Worm (Caenorhabditis elegans) whole organism, young adult: ENCODE data around the gene sdz-1.
A peak's percentile ranks its signal among the peaks of the same experiment; 100 is the strongest.

Source experiments
- B0035.1 ChIP-seq: sonication (generic microtip); optimal IDR thresholded peaks from 2 replicates; lab custom pipeline; 2016; ENCODE audit warnings: missing genetic modification characterization, mild to moderate bottlenecking, missing compliant biosample characterization, missing genotype, missing genetic modification reagents
- B0336.3 ChIP-seq: fragments of 200-800 bp; sonication (Bioruptor generic); IDR thresholded peaks from 2 replicates; pipeline ENCODE4 v1.3.6; 2022; ENCODE audit warnings: missing genetic modification characterization, missing compliant biosample characterization
- C17E4.6 ChIP-seq: fragments of 200-800 bp; sonication (Bioruptor generic); IDR thresholded peaks from 2 replicates; pipeline ENCODE4 v1.3.6; 2022; ENCODE audit warnings: missing genetic modification reagents, missing genetic modification characterization, missing compliant biosample characterization
- D2030.7 ChIP-seq: fragments of 200-800 bp; sonication (Bioruptor generic); IDR thresholded peaks from 2 replicates; pipeline ENCODE4 v1.3.6; 2022; ENCODE audit warnings: missing genetic modification reagents, missing genetic modification characterization, missing compliant biosample characterization
- F22D6.2 ChIP-seq: sonication (generic microtip); optimal IDR thresholded peaks from 2 replicates; lab custom pipeline; 2016; ENCODE audit warnings: mild to moderate bottlenecking, missing genetic modification characterization, missing compliant biosample characterization
- F23B12.7 ChIP-seq: sonication (generic microtip); optimal IDR thresholded peaks from 2 replicates; lab custom pipeline; 2017; ENCODE audit warnings: missing genetic modification characterization, mild to moderate bottlenecking, missing compliant biosample characterization, antibody characterized with exemption, moderate library complexity; ENCODE audit not compliant: insufficient read depth
- F52B5.7 ChIP-seq: sonication (generic microtip); optimal IDR thresholded peaks from 2 replicates; lab custom pipeline; 2016; ENCODE audit warnings: mild to moderate bottlenecking, missing genetic modification characterization, missing compliant biosample characterization
- F55B11.4 ChIP-seq: sonication (generic microtip); optimal IDR thresholded peaks from 2 replicates; lab custom pipeline; 2016; ENCODE audit warnings: missing compliant biosample characterization, missing genetic modification characterization, borderline replicate concordance; ENCODE audit not compliant: insufficient read depth
- T26A5.8 ChIP-seq: sonication (generic microtip); optimal IDR thresholded peaks from 2 replicates; lab custom pipeline; 2016; ENCODE audit warnings: missing genetic modification characterization, missing compliant biosample characterization
- Y79H2A.3 ChIP-seq: fragments of 200-800 bp; sonication (Bioruptor generic); conservative IDR thresholded peaks from 2 replicates; pipeline ENCODE4 v1.3.6; 2022; ENCODE audit warnings: missing genetic modification reagents, missing genetic modification characterization, missing compliant biosample characterization
- ama-1 ChIP-seq, 3 experiments: fragments of 150-350 bp in 1 of 3; sonication (generic microtip) in 2 of 3; optimal IDR thresholded peaks; 2 replicates each; lab custom pipeline; 2014 to 2018; ENCODE audit warnings: missing biosample characterization in 2 of 3, missing genetic modification characterization in 2 of 3, missing genetic modification reagents in 2 of 3
- aptf-2 ChIP-seq: fragments of 200-800 bp; sonication (Bioruptor generic); conservative IDR thresholded peaks from 2 replicates; pipeline ENCODE4 v1.3.6; 2022; ENCODE audit warnings: missing genetic modification reagents, missing genetic modification characterization, missing compliant biosample characterization
- attf-3 ChIP-seq: fragments of 200-800 bp; sonication (Bioruptor generic); conservative IDR thresholded peaks from 2 replicates; pipeline ENCODE4 v1.3.6; 2022; ENCODE audit warnings: missing genetic modification reagents, missing genetic modification characterization, missing compliant biosample characterization
- attf-5 ChIP-seq: fragments of 200-800 bp; sonication (Bioruptor generic); optimal IDR thresholded peaks from 2 replicates; lab custom pipeline; 2018; ENCODE audit warnings: mild to moderate bottlenecking, missing genetic modification characterization, missing compliant biosample characterization
- attf-6 ChIP-seq: fragments of 200-800 bp; sonication (Bioruptor generic); IDR thresholded peaks from 2 replicates; pipeline ENCODE4 v1.3.6; 2022; ENCODE audit warnings: missing genetic modification reagents, missing genetic modification characterization, missing compliant biosample characterization
- cebp-1 ChIP-seq, 2 experiments: fragments of 200-800 bp in 1 of 2; sonication (Bioruptor generic) in 1 of 2; sonication (generic microtip) in 1 of 2; IDR thresholded peaks in 1 of 2; optimal IDR thresholded peaks in 1 of 2; 2 replicates each; pipeline versions ENCODE4 v1.3.6 to Lab custom; 2017 to 2022; ENCODE audit warnings: missing compliant biosample characterization in 2 of 2, missing genetic modification characterization in 2 of 2, mild to moderate bottlenecking in 1 of 2, missing genetic modification reagents in 1 of 2, moderate library complexity in 1 of 2
- cebp-2 ChIP-seq: fragments of 200-800 bp; sonication (Bioruptor generic); IDR thresholded peaks from 2 replicates; pipeline ENCODE4 v1.3.6; 2022; ENCODE audit warnings: missing genetic modification characterization, missing compliant biosample characterization
- ceh-79 ChIP-seq: sonication (generic microtip); optimal IDR thresholded peaks from 2 replicates; lab custom pipeline; 2017; ENCODE audit warnings: mild to moderate bottlenecking, missing genetic modification characterization, missing compliant biosample characterization
- ceh-91 ChIP-seq: fragments of 200-800 bp; sonication (Bioruptor generic); IDR thresholded peaks from 2 replicates; pipeline ENCODE4 v1.3.6; 2022; ENCODE audit warnings: missing genetic modification reagents, missing genetic modification characterization, missing compliant biosample characterization
- egl-44 ChIP-seq: fragments of 200-800 bp; sonication (Bioruptor generic); IDR thresholded peaks from 2 replicates; pipeline ENCODE4 v1.3.6; 2022; ENCODE audit warnings: missing genetic modification reagents, missing genetic modification characterization, missing compliant biosample characterization
- egrh-3 ChIP-seq: fragments of 200-800 bp; sonication (Bioruptor generic); IDR thresholded peaks from 2 replicates; pipeline ENCODE4 v1.3.6; 2022; ENCODE audit warnings: missing genetic modification reagents, missing genetic modification characterization, missing compliant biosample characterization
- ets-4 ChIP-seq: fragments of 200-800 bp; sonication (Bioruptor generic); optimal IDR thresholded peaks from 2 replicates; lab custom pipeline; 2018; ENCODE audit warnings: mild to moderate bottlenecking, missing genetic modification characterization, missing compliant biosample characterization
- gei-17 ChIP-seq: fragments of 200-800 bp; sonication (Bioruptor generic); optimal IDR thresholded peaks from 2 replicates; lab custom pipeline; 2018; ENCODE audit warnings: mild to moderate bottlenecking, missing genetic modification characterization, missing compliant biosample characterization
- hmg-1.2 ChIP-seq: fragments of 200-800 bp; sonication (Bioruptor generic); IDR thresholded peaks from 2 replicates; pipeline ENCODE4 v1.3.6; 2022; ENCODE audit warnings: missing genetic modification reagents, missing genetic modification characterization, missing compliant biosample characterization
- hrde-1 ChIP-seq: sonication (generic microtip); optimal IDR thresholded peaks from 2 replicates; lab custom pipeline; 2016; ENCODE audit warnings: missing genetic modification characterization, mild to moderate bottlenecking, missing compliant biosample characterization, moderate library complexity, missing genotype, missing genetic modification reagents, borderline replicate concordance
- let-607 ChIP-seq, 2 experiments: fragments of 200-800 bp in 1 of 2; sonication (Bioruptor generic) in 1 of 2; sonication (generic microtip) in 1 of 2; optimal IDR thresholded peaks; 2 replicates each; lab custom pipeline; 2016 to 2018; ENCODE audit warnings: mild to moderate bottlenecking in 2 of 2, missing compliant biosample characterization in 2 of 2, missing genetic modification characterization in 2 of 2, moderate library complexity in 2 of 2, missing genotype in 1 of 2
- lsl-1 ChIP-seq: fragments of 200-800 bp; sonication (Bioruptor generic); optimal IDR thresholded peaks from 2 replicates; lab custom pipeline; 2018; ENCODE audit warnings: mild to moderate bottlenecking, missing genetic modification characterization, moderate library complexity, missing compliant biosample characterization
- lsy-27 ChIP-seq: sonication (generic microtip); optimal IDR thresholded peaks from 2 replicates; lab custom pipeline; 2017; ENCODE audit warnings: missing genetic modification characterization, mild to moderate bottlenecking, missing compliant biosample characterization, antibody characterized with exemption, missing genotype, borderline replicate concordance; ENCODE audit not compliant: insufficient read depth
- madf-3 ChIP-seq: fragments of 200-800 bp; sonication (Bioruptor generic); IDR thresholded peaks from 2 replicates; pipeline ENCODE4 v1.3.6; 2022; ENCODE audit warnings: missing genetic modification reagents, missing genetic modification characterization, missing compliant biosample characterization
- mel-28 ChIP-seq: sonication (generic microtip); optimal IDR thresholded peaks from 2 replicates; lab custom pipeline; 2016; ENCODE audit warnings: borderline replicate concordance, mild to moderate bottlenecking, missing genetic modification characterization, missing compliant biosample characterization
- nfya-1 ChIP-seq: sonication (generic microtip); optimal IDR thresholded peaks from 2 replicates; lab custom pipeline; 2017; ENCODE audit warnings: antibody characterized with exemption, missing compliant biosample characterization, missing genetic modification characterization, borderline replicate concordance; ENCODE audit not compliant: insufficient read depth
- nhr-179 ChIP-seq: sonication (generic microtip); optimal IDR thresholded peaks from 2 replicates; lab custom pipeline; 2016; ENCODE audit warnings: mild to moderate bottlenecking, missing genetic modification characterization, missing compliant biosample characterization
- nhr-27 ChIP-seq: fragments of 200-800 bp; sonication (Bioruptor generic); optimal IDR thresholded peaks from 2 replicates; lab custom pipeline; 2018; ENCODE audit warnings: mild to moderate bottlenecking, missing genetic modification characterization, moderate library complexity, missing compliant biosample characterization
- nhr-80 ChIP-seq: sonication (generic microtip); optimal IDR thresholded peaks from 2 replicates; lab custom pipeline; 2016; ENCODE audit warnings: missing genetic modification characterization, missing compliant biosample characterization
- rcor-1 ChIP-seq: fragments of 200-800 bp; sonication (Bioruptor generic); IDR thresholded peaks from 2 replicates; pipeline ENCODE4 v1.3.6; 2022; ENCODE audit warnings: missing genetic modification reagents, missing genetic modification characterization, missing compliant biosample characterization
- snpc-1.1 ChIP-seq: sonication (generic microtip); optimal IDR thresholded peaks from 2 replicates; lab custom pipeline; 2017; ENCODE audit warnings: missing genetic modification characterization, mild to moderate bottlenecking, missing compliant biosample characterization, antibody characterized with exemption, moderate library complexity, missing genotype, missing genetic modification reagents; ENCODE audit not compliant: insufficient read depth
- somi-1 ChIP-seq: fragments of 200-800 bp; sonication (Bioruptor generic); optimal IDR thresholded peaks from 2 replicates; lab custom pipeline; 2018; ENCODE audit warnings: mild to moderate bottlenecking, missing genetic modification characterization, missing compliant biosample characterization
- tbx-9 ChIP-seq: sonication (generic microtip); optimal IDR thresholded peaks from 2 replicates; lab custom pipeline; 2016; ENCODE audit warnings: borderline replicate concordance, missing genetic modification characterization, inconsistent platforms, missing compliant biosample characterization
- unc-62 ChIP-seq: fragments of 150-350 bp; optimal IDR thresholded peaks from 2 replicates; lab custom pipeline; 2014; ENCODE audit warnings: missing biosample characterization, missing genetic modification reagents, missing genetic modification characterization
- ztf-18 ChIP-seq: sonication (generic microtip); optimal IDR thresholded peaks from 2 replicates; lab custom pipeline; 2016; ENCODE audit warnings: missing genotype, mild to moderate bottlenecking, missing genetic modification characterization, missing compliant biosample characterization

The sdz-1 gene

ce11 chrIII:8685590-8686240 is 14.4 kb downstream of the sdz-1 start (continued):
- TF ChIP-seq mel-28 (tag; lab: Kevin White, UChicago) (no peak), somi-1 (no peak), egl-44 (GFP tag; lab: Robert Waterston, UW) (peak; percentile 48; the same call in 1 of the 2 replicates), D2030.7 (no peak), C17E4.6 (GFP tag; lab: Robert Waterston, UW) (no peak), ztf-18 (tag; lab: Kevin White, UChicago) (no peak), nhr-27 (tag; lab: Kevin White, UChicago) (peak; percentile 56), attf-3 (no peak), lsy-27 (tag; lab: Kevin White, UChicago) (no peak), tbx-9 (tag; lab: Kevin White, UChicago) (no peak), cebp-2 (GFP tag; lab: Robert Waterston, UW) (0 out of 2 replicates have a peak, but pooled peaks have one; percentile 7), cebp-1 (GFP tag; IDR thresholded peaks at IDR 0.05; lab: Robert Waterston, UW) (peak; percentile 42; the same call in 1 of the 2 replicates), cebp-1 (tag; optimal IDR thresholded peaks at IDR 0.05; lab: Kevin White, UChicago) (peak; percentile 53), let-607 (tag; optimal IDR thresholded peaks at IDR 0.05; lab: Kevin White, UChicago) (peak in 1 of 2 experiments; percentile 3), Y79H2A.3 (GFP tag; lab: Robert Waterston, UW) (no peak), hrde-1 (tag; lab: Kevin White, UChicago) (no peak), nfya-1 (tag; lab: Kevin White, UChicago) (no peak), B0336.3 (peak; percentile 77), T26A5.8 (tag; lab: Kevin White, UChicago) (peak; percentile 29), attf-5 (GFP tag; lab: Kevin White, UChicago) (no peak), ets-4 (GFP tag; lab: Kevin White, UChicago) (no peak), F23B12.7 (tag; lab: Kevin White, UChicago) (no peak), ama-1 (optimal IDR thresholded peaks at IDR 0.05; lab: Kevin White, UChicago) (no peak), ama-1 (GFP tag; optimal IDR thresholded peaks at IDR 0.05; lab: Kevin White, UChicago) (no peak), hmg-1.2 (GFP tag; lab: Robert Waterston, UW) (peak; percentile 26; the same call in 1 of the 2 replicates), madf-3 (0 out of 2 replicates have a peak, but pooled peaks have one; percentile 56), lsl-1 (no peak), rcor-1 (GFP tag; lab: Robert Waterston, UW) (no peak), gei-17 (GFP tag; lab: Kevin White, UChicago) (no peak), nhr-179 (tag; lab: Kevin White, UChicago) (no peak), F55B11.4 (tag; lab: Kevin White, UChicago) (no peak), B0035.1 (tag; lab: Kevin White, UChicago) (peak; percentile 32), ceh-91 (GFP tag; lab: Robert Waterston, UW) (no peak), unc-62 (GFP tag; lab: Kevin White, UChicago) (no peak), F52B5.7 (tag; lab: Kevin White, UChicago) (peak; percentile 18), aptf-2 (GFP tag; lab: Robert Waterston, UW) (no peak), egrh-3 (no peak), attf-6 (no peak), ceh-79 (tag; lab: Kevin White, UChicago) (peak; percentile 9), snpc-1.1 (no peak), F22D6.2 (tag; lab: Kevin White, UChicago) (no peak), nhr-80 (tag; lab: Kevin White, UChicago) (no peak)
